Worm (Caenorhabditis elegans): ENCODE results near the gene C12D5.3.

ce11 chrV:7690637-7691036, 14.6 kb downstream of the C12D5.3 start:
- TF ChIP-seq zag-1 (tag; optimal IDR thresholded peaks at IDR 0.05) = no peak
- no peak for TF ChIP-seq unc-55 (GFP tag; optimal IDR thresholded peaks at IDR 0.05)
- no peak for TF ChIP-seq nhr-25 (tag; optimal IDR thresholded peaks at IDR 0.05)
- TF ChIP-seq skn-1 (tag; optimal IDR thresholded peaks at IDR 0.05) = no peak
- TF ChIP-seq unc-39 (tag; optimal IDR thresholded peaks at IDR 0.05) = no peak
- TF ChIP-seq gmeb-1 (tag; optimal IDR thresholded peaks at IDR 0.05) = no peak
- no peak for TF ChIP-seq nhr-77 (tag; optimal IDR thresholded peaks at IDR 0.05)
- no peak for TF ChIP-seq ztf-11 (tag; optimal IDR thresholded peaks at IDR 0.05)
- TF ChIP-seq ceh-16 (tag; optimal IDR thresholded peaks at IDR 0.05) = no peak
- TF ChIP-seq nhr-12 (tag; optimal IDR thresholded peaks at IDR 0.05) = no peak
- TF ChIP-seq R02D3.7 (tag; optimal IDR thresholded peaks at IDR 0.05) = no peak
- no peak for TF ChIP-seq snpc-4 (tag; optimal IDR thresholded peaks at IDR 0.05)
- TF ChIP-seq ama-1 (optimal IDR thresholded peaks at IDR 0.05) = no peak

Measured in whole organism, L2 larva.